Worm (Caenorhabditis elegans) whole organism, L4 larva: Measurements from ENCODE around the gene Y50E8A.5.
A peak's percentile ranks its signal among the peaks of the same experiment; 100 is the strongest.

Experiments
- D1046.2 ChIP-seq: fragments of 200-800 bp; sonication (Bioruptor generic); IDR thresholded peaks from 2 replicates; pipeline ENCODE4 v1.3.6; 2022; ENCODE audit warnings: missing genetic modification characterization, missing compliant biosample characterization
- F10B5.3 ChIP-seq: sonication (generic microtip); optimal IDR thresholded peaks from 2 replicates; lab custom pipeline; 2016; ENCODE audit warnings: mild to moderate bottlenecking, missing genetic modification characterization, missing compliant biosample characterization
- F26F4.8 ChIP-seq: fragments of 200-800 bp; sonication (Bioruptor generic); conservative IDR thresholded peaks from 2 replicates; pipeline ENCODE4 v1.3.6; 2022; ENCODE audit warnings: missing genetic modification characterization, missing compliant biosample characterization
- F49E8.2 ChIP-seq: sonication (generic microtip); optimal IDR thresholded peaks from 2 replicates; lab custom pipeline; 2016; ENCODE audit warnings: missing compliant biosample characterization, mild to moderate bottlenecking, missing genetic modification characterization, borderline replicate concordance
- R02D3.7 ChIP-seq: fragments of 150-350 bp; sonication (generic microtip); optimal IDR thresholded peaks from 3 replicates; lab custom pipeline; 2014; ENCODE audit warnings: missing biosample characterization, missing genetic modification characterization
- Y105C5A.15 ChIP-seq: fragments of 200-800 bp; sonication (Bioruptor generic); IDR thresholded peaks from 2 replicates; pipeline ENCODE4 v1.3.6; 2022; ENCODE audit warnings: missing genetic modification characterization, missing compliant biosample characterization
- Y48G9A.11 ChIP-seq: fragments of 200-800 bp; sonication (Bioruptor generic); IDR thresholded peaks from 2 replicates; pipeline ENCODE4 v1.3.6; 2022; ENCODE audit warnings: missing genetic modification reagents, missing genetic modification characterization, missing compliant biosample characterization
- ZK546.5 ChIP-seq, 2 experiments: sonication (generic microtip); optimal IDR thresholded peaks; 2 replicates each; lab custom pipeline; 2017; ENCODE audit warnings: missing biosample characterization in 2 of 2, missing genetic modification characterization in 2 of 2
- aha-1 ChIP-seq: fragments of 150-350 bp; peaks from one replicate; lab custom pipeline; 2014; ENCODE audit warnings: missing biosample characterization, missing genetic modification characterization
- aly-2 ChIP-seq: sonication (generic microtip); optimal IDR thresholded peaks from 2 replicates; lab custom pipeline; 2018; ENCODE audit warnings: missing biosample characterization, missing genetic modification characterization
- ceh-82 ChIP-seq: sonication (generic microtip); optimal IDR thresholded peaks from 2 replicates; lab custom pipeline; 2017; ENCODE audit warnings: missing biosample characterization, missing genetic modification characterization
- cey-2 ChIP-seq: sonication (generic microtip); optimal IDR thresholded peaks from 3 replicates; lab custom pipeline; 2017; ENCODE audit warnings: missing genetic modification characterization, mild to moderate bottlenecking, missing compliant biosample characterization, antibody characterized with exemption, borderline replicate concordance; ENCODE audit not compliant: insufficient read depth
- daf-19 ChIP-seq: fragments of 200-800 bp; sonication (Bioruptor generic); conservative IDR thresholded peaks from 2 replicates; pipeline ENCODE4 v1.3.6; 2022; ENCODE audit warnings: missing genetic modification characterization, missing compliant biosample characterization
- dpl-1 ChIP-seq: fragments of 150-350 bp; optimal IDR thresholded peaks from 2 replicates; lab custom pipeline; 2014; ENCODE audit warnings: missing biosample characterization, missing genetic modification reagents, missing genetic modification characterization
- dve-1 ChIP-seq: sonication (generic microtip); optimal IDR thresholded peaks from 2 replicates; lab custom pipeline; 2017; ENCODE audit warnings: antibody characterized with exemption, mild to moderate bottlenecking, missing genetic modification characterization, missing compliant biosample characterization; ENCODE audit not compliant: insufficient read depth
- egl-43 ChIP-seq: fragments of 200-800 bp; sonication (Bioruptor generic); IDR thresholded peaks from 2 replicates; pipeline ENCODE4 v1.3.6; 2022; ENCODE audit warnings: missing genetic modification reagents, missing genetic modification characterization, missing compliant biosample characterization
- hlh-11 ChIP-seq: fragments of 200-800 bp; sonication (Bioruptor generic); optimal IDR thresholded peaks from 2 replicates; lab custom pipeline; 2018; ENCODE audit warnings: mild to moderate bottlenecking, missing genetic modification characterization, missing compliant biosample characterization
- hlh-30 ChIP-seq: sonication (generic microtip); optimal IDR thresholded peaks from 2 replicates; lab custom pipeline; 2017; ENCODE audit warnings: antibody characterized with exemption, mild to moderate bottlenecking, missing genetic modification characterization, missing compliant biosample characterization; ENCODE audit not compliant: insufficient read depth
- hmg-1.1 ChIP-seq: fragments of 200-800 bp; sonication (Bioruptor generic); IDR thresholded peaks from 2 replicates; pipeline ENCODE4 v1.3.6; 2022; ENCODE audit warnings: missing genetic modification reagents, missing genetic modification characterization, missing compliant biosample characterization
- lim-7 ChIP-seq: fragments of 200-800 bp; sonication (Bioruptor generic); IDR thresholded peaks from 2 replicates; pipeline ENCODE4 v1.3.6; 2022; ENCODE audit warnings: missing genetic modification characterization, missing compliant biosample characterization
- lin-13 ChIP-seq: fragments of 150-350 bp; optimal IDR thresholded peaks from 2 replicates; lab custom pipeline; 2014; ENCODE audit warnings: missing biosample characterization, missing genetic modification reagents, missing genetic modification characterization
- lin-38 ChIP-seq: fragments of 200-800 bp; sonication (Bioruptor generic); IDR thresholded peaks from 2 replicates; pipeline ENCODE4 v1.3.6; 2022; ENCODE audit warnings: missing genetic modification reagents, missing genetic modification characterization, missing compliant biosample characterization
- madf-9 ChIP-seq: fragments of 200-800 bp; sonication (Bioruptor generic); conservative IDR thresholded peaks from 2 replicates; pipeline ENCODE4 v1.3.6; 2022; ENCODE audit warnings: missing genetic modification reagents, missing genetic modification characterization, missing compliant biosample characterization
- mdl-1 ChIP-seq, 2 experiments: fragments of 150-350 bp in 1 of 2; sonication (generic microtip) in 1 of 2; optimal IDR thresholded peaks; 2 replicates each; lab custom pipeline; 2014 to 2017; ENCODE audit warnings: missing biosample characterization in 2 of 2, missing genetic modification characterization in 2 of 2
- mdt-29 ChIP-seq: fragments of 200-800 bp; sonication (Bioruptor generic); IDR thresholded peaks from 2 replicates; pipeline ENCODE4 v1.3.6; 2022; ENCODE audit warnings: missing genetic modification reagents, missing genetic modification characterization, missing compliant biosample characterization
- mes-2 ChIP-seq: sonication (generic microtip); optimal IDR thresholded peaks from 2 replicates; lab custom pipeline; 2016; ENCODE audit warnings: missing genotype, mild to moderate bottlenecking, missing genetic modification characterization, missing compliant biosample characterization; ENCODE audit not compliant: poor library complexity, severe bottlenecking
- mxl-2 ChIP-seq: fragments of 200-800 bp; sonication (Bioruptor generic); conservative IDR thresholded peaks from 2 replicates; pipeline ENCODE4 v1.3.6; 2022; ENCODE audit warnings: missing genetic modification reagents, missing genetic modification characterization, missing compliant biosample characterization
- nhr-102 ChIP-seq: sonication (generic microtip); optimal IDR thresholded peaks from 2 replicates; lab custom pipeline; 2016; ENCODE audit warnings: mild to moderate bottlenecking, missing genetic modification characterization, moderate library complexity, missing compliant biosample characterization
- nhr-237 ChIP-seq: sonication (generic microtip); optimal IDR thresholded peaks from 2 replicates; lab custom pipeline; 2017; ENCODE audit warnings: missing biosample characterization, missing genetic modification characterization
- nhr-25 ChIP-seq: sonication (generic microtip); optimal IDR thresholded peaks from 2 replicates; lab custom pipeline; 2017; ENCODE audit warnings: missing genetic modification characterization, mild to moderate bottlenecking, missing compliant biosample characterization, antibody characterized with exemption, moderate library complexity, borderline replicate concordance; ENCODE audit not compliant: insufficient read depth
- nhr-42 ChIP-seq: fragments of 200-800 bp; sonication (Bioruptor generic); IDR thresholded peaks from 2 replicates; pipeline ENCODE4 v1.3.6; 2022; ENCODE audit warnings: missing genetic modification characterization, missing compliant biosample characterization
- nhr-6 ChIP-seq: fragments of 150-350 bp; optimal IDR thresholded peaks from 2 replicates; lab custom pipeline; 2014; ENCODE audit warnings: missing biosample characterization, missing genetic modification characterization
- nhr-77 ChIP-seq: fragments of 150-350 bp; optimal IDR thresholded peaks from 2 replicates; lab custom pipeline; 2014; ENCODE audit warnings: missing biosample characterization, missing genetic modification characterization
- php-3 ChIP-seq: fragments of 200-800 bp; sonication (Bioruptor generic); IDR thresholded peaks from 2 replicates; pipeline ENCODE4 v1.3.6; 2022; ENCODE audit warnings: missing genetic modification reagents, missing genetic modification characterization, missing compliant biosample characterization
- skn-1 ChIP-seq: fragments of 150-350 bp; optimal IDR thresholded peaks from 2 replicates; lab custom pipeline; 2014; ENCODE audit warnings: missing biosample characterization, missing genetic modification characterization
- snpc-1.2 ChIP-seq: fragments of 200-800 bp; sonication (Bioruptor generic); IDR thresholded peaks from 2 replicates; pipeline ENCODE4 v1.3.6; 2022; ENCODE audit warnings: missing genetic modification reagents, missing genetic modification characterization, missing compliant biosample characterization
- spr-1 ChIP-seq: sonication (generic microtip); optimal IDR thresholded peaks from 2 replicates; lab custom pipeline; 2016; ENCODE audit warnings: mild to moderate bottlenecking, missing genetic modification characterization, missing compliant biosample characterization
- tra-1 ChIP-seq: fragments of 200-800 bp; sonication (Bioruptor generic); IDR thresholded peaks from 2 replicates; pipeline ENCODE4 v1.3.6; 2022; ENCODE audit warnings: missing genetic modification reagents, missing genetic modification characterization, missing compliant biosample characterization
- unc-130 ChIP-seq: sonication (generic microtip); optimal IDR thresholded peaks from 2 replicates; lab custom pipeline; 2016; ENCODE audit warnings: missing genetic modification reagents, missing genetic modification characterization, missing compliant biosample characterization
- vab-7 ChIP-seq: fragments of 200-800 bp; sonication (Bioruptor generic); IDR thresholded peaks from 2 replicates; pipeline ENCODE4 v1.3.6; 2022; ENCODE audit warnings: missing genetic modification reagents, missing genetic modification characterization, missing compliant biosample characterization
- zfp-2 ChIP-seq: sonication (generic microtip); optimal IDR thresholded peaks from 2 replicates; lab custom pipeline; 2016; ENCODE audit warnings: mild to moderate bottlenecking, missing genetic modification characterization, missing compliant biosample characterization
- zfp-3 ChIP-seq: fragments of 200-800 bp; sonication (Bioruptor generic); conservative IDR thresholded peaks from 2 replicates; pipeline ENCODE4 v1.3.6; 2022; ENCODE audit warnings: missing genetic modification reagents, missing genetic modification characterization, missing compliant biosample characterization
- zip-11 ChIP-seq: fragments of 200-800 bp; sonication (Bioruptor generic); IDR thresholded peaks from 2 replicates; pipeline ENCODE4 v1.3.6; 2022; ENCODE audit warnings: missing genetic modification characterization, missing compliant biosample characterization

Y50E8A.5 gene

ce11 chrV:14696604-14697307, 40.0 kb downstream of the Y50E8A.5 start, which contains the start of gene unc-112 (continued):
- TF ChIP-seq daf-19 (GFP tag; lab: Robert Waterston, UW) (no peak), nhr-237 (tag; lab: Kevin White, UChicago) (no peak), nhr-25 (tag; lab: Kevin White, UChicago) (no peak), hmg-1.1 (GFP tag; lab: Robert Waterston, UW) (peak; percentile 83), mes-2 (peak; percentile 61), skn-1 (no peak), mxl-2 (GFP tag; lab: Robert Waterston, UW) (no peak), snpc-1.2 (no peak), ZK546.5 (tag; optimal IDR thresholded peaks at IDR 0.05; lab: Kevin White, UChicago) (no peak), nhr-6 (peak; percentile 98), Y48G9A.11 (GFP tag; lab: Robert Waterston, UW) (no peak), dve-1 (tag; lab: Kevin White, UChicago) (peak; percentile 84), F49E8.2 (tag; lab: Kevin White, UChicago) (no peak), zip-11 (GFP tag; lab: Robert Waterston, UW) (no peak), F10B5.3 (peak; percentile 50), tra-1 (GFP tag; lab: Robert Waterston, UW) (no peak)
- TF ChIP-seq, all 104 proteins: peak for 35

- no peak for TF ChIP-seq mdl-1 (tag; optimal IDR thresholded peaks at IDR 0.05; lab: Kevin White, UChicago)
- TF ChIP-seq spr-1 (tag; lab: Kevin White, UChicago) = no peak
- no peak for TF ChIP-seq aly-2 (tag; lab: Kevin White, UChicago)
- TF ChIP-seq, all 104 proteins: peak for 0
Observed at ce11 chrV:14695713-14696112, 41.0 kb downstream of the Y50E8A.5 start.

- peak; percentile 58 for TF ChIP-seq lin-38 (GFP tag; lab: Robert Waterston, UW)
- no peak for TF ChIP-seq mdl-1 (tag; optimal IDR thresholded peaks at IDR 0.05; lab: Kevin White, UChicago)
- peak; percentile 20 for TF ChIP-seq unc-130 (GFP tag; lab: Kevin White, UChicago)
- TF ChIP-seq aha-1 (tag; lab: Kevin White, UChicago) = peak; percentile 35
- TF ChIP-seq lim-7 = peak; percentile 62; the same call in 1 of the 2 replicates
- TF ChIP-seq madf-9 (GFP tag; lab: Robert Waterston, UW) = 0 out of 2 replicates have a peak, but pooled peaks have one; percentile 22
- no peak for TF ChIP-seq ceh-82 (tag; lab: Kevin White, UChicago)
- TF ChIP-seq nhr-42 (GFP tag; lab: Robert Waterston, UW) = no peak
- no peak for TF ChIP-seq nhr-77
- no peak for TF ChIP-seq R02D3.7 (tag; lab: Kevin White, UChicago)
- peak; percentile 29; the same call in 1 of the 2 replicates for TF ChIP-seq Y48G9A.11 (GFP tag; lab: Robert Waterston, UW)
- 0 out of 2 replicates have a peak, but pooled peaks have one; percentile 15 for TF ChIP-seq Y105C5A.15
- no peak for TF ChIP-seq F10B5.3
- TF ChIP-seq lin-13 (GFP tag; lab: Kevin White, UChicago) = no peak
- 0 out of 2 replicates have a peak, but pooled peaks have one; percentile 3 for TF ChIP-seq mxl-2 (GFP tag; lab: Robert Waterston, UW)
- TF ChIP-seq D1046.2 = no peak
- no peak for TF ChIP-seq hlh-30 (tag; lab: Kevin White, UChicago)
- TF ChIP-seq zfp-2 (tag; lab: Kevin White, UChicago) = no peak
- peak; percentile 1 for TF ChIP-seq hlh-11 (tag; lab: Kevin White, UChicago)
- TF ChIP-seq zfp-3 (GFP tag; lab: Robert Waterston, UW) = 0 out of 2 replicates have a peak, but pooled peaks have one; percentile 52
- peak; percentile 3 for TF ChIP-seq nhr-102
- no peak for TF ChIP-seq dpl-1 (GFP tag; lab: Kevin White, UChicago)
- no peak for TF ChIP-seq ZK546.5 (tag; optimal IDR thresholded peaks at IDR 0.05; lab: Kevin White, UChicago)
- TF ChIP-seq tra-1 (GFP tag; lab: Robert Waterston, UW) = no peak
- TF ChIP-seq php-3 (GFP tag; lab: Robert Waterston, UW) = no peak
- no peak for TF ChIP-seq cey-2 (tag; lab: Kevin White, UChicago)
- no peak for TF ChIP-seq F26F4.8 (GFP tag; lab: Robert Waterston, UW)
- TF ChIP-seq dve-1 (tag; lab: Kevin White, UChicago) = no peak
- peak; percentile 71 for TF ChIP-seq egl-43 (GFP tag; lab: Robert Waterston, UW)
- no peak for TF ChIP-seq mdt-29 (GFP tag; lab: Robert Waterston, UW)
- peak; percentile 51; the same call in 1 of the 2 replicates for TF ChIP-seq vab-7 (GFP tag; lab: Robert Waterston, UW)
Observed at ce11 chrV:14689060-14689750, 47.5 kb downstream of the Y50E8A.5 start, which contains the start of gene gasr-8. gasr-8 (plus strand) TSS chrV:14689110.
